Fruit fly (Drosophila melanogaster) whole organism, embryonic: Measurements from ENCODE around the gene CG9986.

Experiments used
- Atf6 ChIP-seq: fragments of 200-800 bp; sonication (Bioruptor generic); IDR thresholded peaks from 2 replicates; pipeline ENCODE4 v1.3.6; 2022; ENCODE audit warnings: missing biosample characterization, missing genetic modification characterization
- BEAF-32 ChIP-seq: fragments of 200-800 bp; sonication (Bioruptor generic); optimal IDR thresholded peaks from 3 replicates; lab custom pipeline; 2017; ENCODE audit warnings: missing biosample characterization, missing genetic modification characterization, mild to moderate bottlenecking, moderate library complexity, missing genetic modification reagents
- C15 ChIP-seq: fragments of 200-800 bp; sonication (Bioruptor generic); IDR thresholded peaks from 3 replicates; pipeline ENCODE4 v1.3.6; 2022; ENCODE audit warnings: missing biosample characterization, missing genetic modification characterization
- CG10209 ChIP-seq: fragments of 200-800 bp; sonication (Bioruptor generic); optimal IDR thresholded peaks from 3 replicates; lab custom pipeline; 2017; ENCODE audit warnings: missing biosample characterization, mild to moderate bottlenecking, missing genetic modification characterization, missing genetic modification reagents
- CG1024 ChIP-seq: fragments of 200-800 bp; sonication (Bioruptor generic); IDR thresholded peaks from 2 replicates; pipeline ENCODE4 v1.3.6; 2022; ENCODE audit warnings: missing biosample characterization, missing genetic modification characterization
- CG10565 ChIP-seq: fragments of 200-800 bp; sonication (Bioruptor generic); optimal IDR thresholded peaks from 3 replicates; lab custom pipeline; 2016; ENCODE audit warnings: missing biosample characterization, mild to moderate bottlenecking, missing genetic modification characterization
- CG12236 ChIP-seq: fragments of 200-800 bp; sonication (Bioruptor generic); optimal IDR thresholded peaks from 2 replicates; lab custom pipeline; 2016; ENCODE audit warnings: missing biosample characterization, missing genetic modification characterization
- CG13123 ChIP-seq: fragments of 200-800 bp; sonication (Bioruptor generic); optimal IDR thresholded peaks from 2 replicates; lab custom pipeline; 2016; ENCODE audit warnings: missing biosample characterization, missing genetic modification characterization
- CG1529 ChIP-seq: fragments of 200-800 bp; sonication (Bioruptor generic); optimal IDR thresholded peaks from 3 replicates; lab custom pipeline; 2018; ENCODE audit warnings: missing biosample characterization, missing genetic modification characterization
- CG15696 ChIP-seq: fragments of 200-800 bp; sonication (Bioruptor generic); optimal IDR thresholded peaks from 2 replicates; lab custom pipeline; 2019; ENCODE audit warnings: missing biosample characterization, mild to moderate bottlenecking, missing genetic modification characterization, moderate library complexity
- CG16863 ChIP-seq: fragments of 200-800 bp; sonication (Bioruptor generic); optimal IDR thresholded peaks from 3 replicates; lab custom pipeline; 2016; ENCODE audit warnings: missing biosample characterization, missing genetic modification characterization
- CG17328 ChIP-seq: fragments of 200-800 bp; sonication (Bioruptor generic); IDR thresholded peaks from 2 replicates; pipeline ENCODE4 v1.3.6; 2022; ENCODE audit warnings: missing biosample characterization, missing genetic modification characterization
- CG17385 ChIP-seq: fragments of 200-800 bp; sonication (Bioruptor generic); optimal IDR thresholded peaks from 3 replicates; lab custom pipeline; 2018; ENCODE audit warnings: missing biosample characterization, mild to moderate bottlenecking, missing genetic modification characterization
- CG17568 ChIP-seq: fragments of 200-800 bp; sonication (Bioruptor generic); optimal IDR thresholded peaks from 2 replicates; lab custom pipeline; 2018; ENCODE audit warnings: missing biosample characterization, mild to moderate bottlenecking, missing genetic modification characterization, moderate library complexity
- CG18619 ChIP-seq: fragments of 200-800 bp; sonication (Bioruptor generic); optimal IDR thresholded peaks from 3 replicates; lab custom pipeline; 2017; ENCODE audit warnings: missing biosample characterization, mild to moderate bottlenecking, missing genetic modification characterization
- CG2116 ChIP-seq: fragments of 200-800 bp; sonication (Bioruptor generic); optimal IDR thresholded peaks from 3 replicates; lab custom pipeline; 2018; ENCODE audit warnings: missing biosample characterization, mild to moderate bottlenecking, missing genetic modification characterization
- CG31388 ChIP-seq: fragments of 200-800 bp; sonication (Bioruptor generic); optimal IDR thresholded peaks from 2 replicates; lab custom pipeline; 2016; ENCODE audit warnings: missing biosample characterization, missing genetic modification characterization
- CG4328 ChIP-seq: fragments of 200-800 bp; sonication (Bioruptor generic); optimal IDR thresholded peaks from 3 replicates; lab custom pipeline; 2017; ENCODE audit warnings: missing biosample characterization, missing genetic modification reagents, missing genetic modification characterization
- CG43689 ChIP-seq: fragments of 200-800 bp; sonication (Bioruptor generic); IDR thresholded peaks from 2 replicates; pipeline ENCODE4 v1.3.6; 2022; ENCODE audit warnings: missing biosample characterization, missing genetic modification characterization
- CG4424 ChIP-seq: fragments of 200-800 bp; sonication (Bioruptor generic); optimal IDR thresholded peaks from 3 replicates; lab custom pipeline; 2016; ENCODE audit warnings: missing biosample characterization, missing genetic modification characterization
- CG5245 ChIP-seq: fragments of 200-800 bp; sonication (Bioruptor generic); optimal IDR thresholded peaks from 3 replicates; lab custom pipeline; 2016; ENCODE audit warnings: missing biosample characterization, missing genetic modification characterization
- CG7357 ChIP-seq: fragments of 200-800 bp; sonication (Bioruptor generic); IDR thresholded peaks from 3 replicates; pipeline ENCODE4 v1.3.6; 2022; ENCODE audit warnings: missing biosample characterization, missing genetic modification characterization
- CG7556 ChIP-seq: fragments of 200-800 bp; sonication (Bioruptor generic); optimal IDR thresholded peaks from 2 replicates; lab custom pipeline; 2017; ENCODE audit warnings: missing biosample characterization, mild to moderate bottlenecking, missing genetic modification characterization
- CG9609 ChIP-seq: fragments of 200-800 bp; sonication (Bioruptor generic); optimal IDR thresholded peaks from 3 replicates; lab custom pipeline; 2016; ENCODE audit warnings: missing biosample characterization, missing genetic modification characterization
- CG9876 ChIP-seq: fragments of 200-800 bp; sonication (Bioruptor generic); optimal IDR thresholded peaks from 2 replicates; lab custom pipeline; 2016; ENCODE audit warnings: missing biosample characterization, missing genetic modification characterization
- CoRest ChIP-seq: fragments of 200-800 bp; sonication (Bioruptor generic); optimal IDR thresholded peaks from 3 replicates; lab custom pipeline; 2018; ENCODE audit warnings: missing biosample characterization, mild to moderate bottlenecking, missing genetic modification characterization, moderate library complexity
- CrebB ChIP-seq: fragments of 200-800 bp; sonication (Bioruptor generic); optimal IDR thresholded peaks from 3 replicates; lab custom pipeline; 2018; ENCODE audit warnings: missing biosample characterization, mild to moderate bottlenecking, missing genetic modification characterization
- Doc2 ChIP-seq: fragments of 200-800 bp; sonication (Bioruptor generic); IDR thresholded peaks from 2 replicates; pipeline ENCODE4 v1.3.6; 2022; ENCODE audit warnings: missing biosample characterization, missing genetic modification characterization
- Drgx ChIP-seq: fragments of 200-800 bp; sonication (Bioruptor generic); IDR thresholded peaks from 2 replicates; pipeline ENCODE4 v1.3.6; 2022; ENCODE audit warnings: missing biosample characterization, missing genetic modification characterization
- Ets65A ChIP-seq: fragments of 200-800 bp; sonication (Bioruptor generic); peaks from one replicate; lab custom pipeline; 2016; ENCODE audit warnings: missing biosample characterization, missing genetic modification characterization
- Gsc ChIP-seq: fragments of 200-800 bp; sonication (Bioruptor generic); IDR thresholded peaks from 2 replicates; pipeline ENCODE4 v1.3.6; 2022; ENCODE audit warnings: missing biosample characterization, missing genetic modification characterization
- Meics ChIP-seq: fragments of 200-800 bp; sonication (Bioruptor generic); optimal IDR thresholded peaks from 2 replicates; lab custom pipeline; 2017; ENCODE audit warnings: missing biosample characterization, mild to moderate bottlenecking, missing genetic modification characterization
- Scr ChIP-seq: fragments of 200-800 bp; sonication (Bioruptor generic); IDR thresholded peaks from 2 replicates; pipeline ENCODE4 v1.3.6; 2022; ENCODE audit warnings: missing biosample characterization, missing genetic modification characterization; ENCODE audit not compliant: partially characterized antibody
- Side ChIP-seq: fragments of 200-800 bp; sonication (Bioruptor generic); optimal IDR thresholded peaks from 2 replicates; lab custom pipeline; 2016; ENCODE audit warnings: missing biosample characterization, missing genetic modification characterization
- Sry-δ ChIP-seq: fragments of 200-800 bp; sonication (Bioruptor generic); optimal IDR thresholded peaks from 2 replicates; lab custom pipeline; 2016; ENCODE audit warnings: missing biosample characterization, missing genetic modification characterization
- Stat92E ChIP-seq, 3 experiments: fragments of >200 bp in 2 of 3; fragments of 200-800 bp in 1 of 3; sonication (Bioruptor generic) in 1 of 3; optimal IDR thresholded peaks; 2 replicates each; lab custom pipeline; 2017 to 2019; ENCODE audit warnings: missing biosample characterization in 3 of 3, missing genetic modification characterization in 3 of 3, mild to moderate bottlenecking in 1 of 3, moderate library complexity in 1 of 3
- ac ChIP-seq: fragments of 200-800 bp; sonication (Bioruptor generic); optimal IDR thresholded peaks from 3 replicates; lab custom pipeline; 2017; ENCODE audit warnings: missing biosample characterization, mild to moderate bottlenecking, missing genetic modification characterization
- aop ChIP-seq: fragments of 200-800 bp; sonication (Bioruptor generic); IDR thresholded peaks from 2 replicates; pipeline ENCODE4 v1.3.6; 2022; ENCODE audit warnings: missing biosample characterization, missing genetic modification characterization
- br ChIP-seq: fragments of >200 bp; optimal IDR thresholded peaks from 2 replicates; lab custom pipeline; 2017
- crc ChIP-seq: fragments of 200-800 bp; sonication (Bioruptor generic); optimal IDR thresholded peaks from 2 replicates; lab custom pipeline; 2016; ENCODE audit warnings: missing biosample characterization, missing genetic modification characterization
- crp ChIP-seq, 2 experiments: fragments of 200-800 bp; sonication (Bioruptor generic); optimal IDR thresholded peaks; 2 replicates in 1 of 2; 3 replicates in 1 of 2; lab custom pipeline; 2017; ENCODE audit warnings: missing biosample characterization in 2 of 2, missing genetic modification characterization in 2 of 2, mild to moderate bottlenecking in 1 of 2, moderate library complexity in 1 of 2
- disco-r ChIP-seq: fragments of 200-800 bp; sonication (Bioruptor generic); optimal IDR thresholded peaks from 2 replicates; lab custom pipeline; 2016; ENCODE audit warnings: missing biosample characterization, missing genetic modification characterization
- gcm2 ChIP-seq: fragments of 200-800 bp; sonication (Bioruptor generic); optimal IDR thresholded peaks from 2 replicates; lab custom pipeline; 2016; ENCODE audit warnings: missing biosample characterization, missing genetic modification characterization
- hkb ChIP-seq, 2 experiments: fragments of 200-800 bp in 1 of 2; fragments of >200 bp in 1 of 2; sonication (Bioruptor generic) in 1 of 2; IDR thresholded peaks in 1 of 2; optimal IDR thresholded peaks in 1 of 2; 2 replicates each; pipeline versions ENCODE4 v1.3.6 to Lab custom; 2017 to 2022; ENCODE audit warnings: missing biosample characterization in 1 of 2, missing genetic modification characterization in 1 of 2
- phol ChIP-seq: fragments of 200-800 bp; sonication (Bioruptor generic); optimal IDR thresholded peaks from 3 replicates; lab custom pipeline; 2018; ENCODE audit warnings: missing biosample characterization, mild to moderate bottlenecking, missing genetic modification characterization, moderate library complexity
- row ChIP-seq: fragments of 200-800 bp; sonication (Bioruptor generic); IDR thresholded peaks from 3 replicates; pipeline ENCODE4 v1.3.6; 2022; ENCODE audit warnings: missing biosample characterization, missing genetic modification characterization
- salm ChIP-seq: fragments of 200-800 bp; sonication (Bioruptor generic); optimal IDR thresholded peaks from 2 replicates; lab custom pipeline; 2018; ENCODE audit warnings: missing biosample characterization, mild to moderate bottlenecking, missing genetic modification characterization
- schlank ChIP-seq: fragments of 200-800 bp; sonication (Bioruptor generic); optimal IDR thresholded peaks from 2 replicates; lab custom pipeline; 2018; ENCODE audit warnings: missing biosample characterization, mild to moderate bottlenecking, missing genetic modification characterization
- sens ChIP-seq: fragments of 200-800 bp; sonication (Bioruptor generic); peaks from one replicate; lab custom pipeline; 2016; ENCODE audit warnings: missing biosample characterization, missing genetic modification characterization
- slp2 ChIP-seq: fragments of 200-800 bp; sonication (Bioruptor generic); optimal IDR thresholded peaks from 2 replicates; lab custom pipeline; 2016; ENCODE audit warnings: missing biosample characterization, missing genetic modification characterization
- trh ChIP-seq: fragments of 200-800 bp; sonication (Bioruptor generic); optimal IDR thresholded peaks from 2 replicates; lab custom pipeline; 2016; ENCODE audit warnings: missing biosample characterization, missing genetic modification characterization
- tx ChIP-seq: fragments of 200-800 bp; sonication (Bioruptor generic); optimal IDR thresholded peaks from 2 replicates; lab custom pipeline; 2016; ENCODE audit warnings: missing biosample characterization, missing genetic modification characterization
- vfl ChIP-seq: fragments of 200-800 bp; sonication (Bioruptor generic); optimal IDR thresholded peaks from 2 replicates; lab custom pipeline; 2016; ENCODE audit warnings: missing biosample characterization, missing genetic modification characterization

CG9986 gene

dm6 chr3R:28605835-28606234 is at the start of gene CG9986 (continued):
- TF ChIP-seq hkb (optimal IDR thresholded peaks at IDR 0.05; lab: Kevin White, UChicago) (no peak), hkb (GFP tag; IDR thresholded peaks at IDR 0.05; lab: Robert Waterston, UW) (no peak), sens (no peak), CG1024 (GFP tag; lab: Robert Waterston, UW) (no peak), CG15696 (tag; lab: Kevin White, UChicago) (no peak), br (lab: Kevin White, UChicago) (no peak), CG5245 (GFP tag; lab: Kevin White, UChicago) (no peak), CG17328 (GFP tag; lab: Robert Waterston, UW) (no peak), Scr (GFP tag; lab: Robert Waterston, UW) (peak; percentile 36; the same call in 1 of the 2 replicates), trh (no peak), CG17385 (GFP tag; lab: Kevin White, UChicago) (no peak), CG43689 (no peak), CG1529 (GFP tag; lab: Kevin White, UChicago) (no peak), crc (no peak), aop (GFP tag; lab: Robert Waterston, UW) (no peak), ac (GFP tag; lab: Kevin White, UChicago) (no peak), Doc2 (GFP tag; lab: Robert Waterston, UW) (no peak), Gsc (GFP tag; lab: Robert Waterston, UW) (no peak), Meics (no peak), disco-r (no peak), CrebB (tag; lab: Kevin White, UChicago) (no peak), CG2116 (peak; percentile 20), crp (GFP tag; optimal IDR thresholded peaks at IDR 0.05; lab: Kevin White, UChicago) (peak in 1 of 2 experiments; percentile 44), CG7556 (GFP tag; lab: Kevin White, UChicago) (no peak), CG18619 (no peak), slp2 (GFP tag; lab: Kevin White, UChicago) (no peak), CG16863 (no peak), CG4328 (GFP tag; lab: Kevin White, UChicago) (no peak), CG10209 (GFP tag; lab: Kevin White, UChicago) (no peak), CG13123 (no peak), CG17568 (GFP tag; lab: Kevin White, UChicago) (no peak), Atf6 (GFP tag; lab: Robert Waterston, UW) (no peak), row (GFP tag; lab: Robert Waterston, UW) (peak; percentile 26; the same call in 1 of the 3 replicates), schlank (no peak), Sry-δ (GFP tag; lab: Kevin White, UChicago) (peak; percentile 19), Stat92E (GFP tag; optimal IDR thresholded peaks at IDR 0.05; lab: Kevin White, UChicago) (no peak), C15 (no peak), BEAF-32 (peak; percentile 51), phol (tag; lab: Kevin White, UChicago) (peak; percentile 43), CG9876 (GFP tag; lab: Kevin White, UChicago) (no peak), CG31388 (no peak), CoRest (tag; lab: Kevin White, UChicago) (no peak), CG7357 (GFP tag; lab: Robert Waterston, UW) (no peak), tx (no peak), CG12236 (GFP tag; lab: Kevin White, UChicago) (no peak), vfl (GFP tag; lab: Kevin White, UChicago) (no peak), CG4424 (no peak), gcm2 (GFP tag; lab: Kevin White, UChicago) (no peak), Drgx (GFP tag; lab: Robert Waterston, UW) (no peak), CG10565 (GFP tag; lab: Kevin White, UChicago) (no peak), CG9609 (GFP tag; lab: Kevin White, UChicago) (no peak), Ets65A (GFP tag; lab: Kevin White, UChicago) (no peak), Side (no peak), salm (tag; lab: Kevin White, UChicago) (no peak)
